Worm (Caenorhabditis elegans) whole organism, L4/young adult: ENCODE data around the gene fut-3.
"Not testable (repeated sequence)": the region's sequence is repeated elsewhere in the genome, so short reads cannot be mapped to it uniquely, and the experiment has no call there.

Experiments
- W03F9.2 ChIP-seq: fragments of 150-350 bp; optimal IDR thresholded peaks from 2 replicates; lab custom pipeline; 2014; ENCODE audit warnings: missing biosample characterization, missing genetic modification characterization
- dao-5 ChIP-seq: sonication (generic microtip); optimal IDR thresholded peaks from 2 replicates; lab custom pipeline; 2016; ENCODE audit warnings: missing genotype, missing genetic modification characterization, moderate library complexity, missing compliant biosample characterization
- him-1 ChIP-seq: sonication (generic microtip); optimal IDR thresholded peaks from 2 replicates; lab custom pipeline; 2016; ENCODE audit warnings: missing genotype, missing genetic modification reagents, missing genetic modification characterization, missing compliant biosample characterization

Gene fut-3

DNA sequence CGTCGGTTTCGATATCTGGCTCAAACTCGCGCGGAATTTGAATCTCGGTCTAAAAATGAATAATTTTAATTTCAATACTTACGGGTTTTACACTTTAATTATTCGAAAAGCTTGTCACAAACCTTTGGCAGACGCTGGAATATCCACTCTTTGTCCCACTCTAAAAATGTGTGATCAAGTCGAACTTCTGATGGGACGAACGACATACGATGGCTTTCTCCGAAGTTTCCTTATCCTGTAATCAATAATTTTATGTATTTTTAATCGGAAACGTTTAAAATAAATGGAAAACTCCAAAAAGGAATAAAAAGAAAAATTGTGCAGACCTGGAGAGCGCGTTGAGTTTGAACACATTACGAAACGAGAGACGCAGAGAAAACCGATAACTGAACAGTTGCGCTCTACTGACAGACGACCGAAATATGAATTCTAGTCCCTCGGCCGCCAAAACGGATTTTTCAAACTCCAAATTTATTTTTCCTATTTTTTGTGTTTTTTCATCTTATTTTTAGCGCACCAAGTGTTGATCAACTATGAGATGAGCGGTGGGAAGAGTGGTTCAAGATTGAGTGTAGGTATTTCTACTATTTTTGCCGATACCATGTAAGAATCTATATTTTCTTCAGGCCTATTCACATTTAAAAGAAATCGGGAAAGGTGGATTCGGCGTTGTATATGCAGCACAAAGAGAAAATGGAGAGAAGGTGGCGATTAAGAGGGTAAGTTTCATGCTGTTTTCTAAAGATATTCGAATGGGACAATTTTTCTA lies 10.2 kb downstream of the fut-3 start, which contains the start of the genes sam-4, F59E12.17 and zyg-1:
Gene sam-4 (minus strand): TSS at position 51 of the 769 bp plus-strand sequence.
Gene F59E12.17 (minus strand): TSS at position 235 of the 769 bp plus-strand sequence.
Gene zyg-1 (plus strand): TSS at position 513 of the 769 bp plus-strand sequence.
- no peak for TF ChIP-seq him-1 (tag; lab: Kevin White, UChicago)
- TF ChIP-seq W03F9.2 (tag; lab: Kevin White, UChicago): peak; percentile 74
- no peak for TF ChIP-seq dao-5

- TF ChIP-seq him-1 (tag; lab: Kevin White, UChicago) (no peak), W03F9.2 (tag; lab: Kevin White, UChicago) (no peak), dao-5 (no peak)
These were observed 11.3 kb downstream of the fut-3 start, which contains the start of gene ddl-1 for ce11 chrII:5648272-5648671. Gene ddl-1, minus strand, starts transcription at chrII:5648372.

ce11 chrII:5646942-5647341 lies 12.6 kb downstream of the fut-3 start, which contains the start of gene F59E12.9:
Gene F59E12.9, minus strand, starts transcription at chrII:5647042.
- no peak for TF ChIP-seq W03F9.2 (tag; lab: Kevin White, UChicago)
- no peak for TF ChIP-seq him-1 (tag; lab: Kevin White, UChicago)
- no peak for TF ChIP-seq dao-5

ce11 chrII:5642110-5642509 lies 17.5 kb downstream of the fut-3 start:
- TF ChIP-seq him-1 (tag; lab: Kevin White, UChicago): no peak
- TF ChIP-seq dao-5: no peak
- no peak for TF ChIP-seq W03F9.2 (tag; lab: Kevin White, UChicago)

ce11 chrII:5640362-5641079 lies 19.1 kb downstream of the fut-3 start:
- TF ChIP-seq him-1 (tag; lab: Kevin White, UChicago): no peak
- no peak for TF ChIP-seq W03F9.2 (tag; lab: Kevin White, UChicago)
- TF ChIP-seq dao-5: no peak

DNA sequence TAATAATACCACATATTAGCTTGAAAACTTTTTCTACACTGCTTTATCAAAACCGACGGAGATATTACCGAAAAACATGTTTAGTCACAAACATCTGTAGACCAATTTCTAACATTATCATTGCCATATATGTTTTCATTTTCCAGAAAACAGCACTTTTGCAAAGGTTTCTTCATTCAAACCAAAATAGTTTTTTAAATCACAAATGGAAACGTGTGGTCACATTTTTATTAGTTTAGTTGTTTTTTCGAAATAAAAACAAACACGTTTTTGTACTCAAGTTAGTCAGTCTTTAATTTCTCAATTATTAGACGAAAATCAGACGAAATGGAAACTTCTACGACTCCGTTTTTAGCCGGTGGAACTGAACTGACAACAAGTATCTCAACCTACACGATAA lies 21.5 kb downstream of the fut-3 start, which contains the start of gene F59E12.3:
Gene F59E12.3 (plus strand): TSS at position 301 of the 400 bp plus-strand sequence.
- TF ChIP-seq dao-5 (no peak), W03F9.2 (tag; lab: Kevin White, UChicago) (no peak), him-1 (tag; lab: Kevin White, UChicago) (no peak)

ce11 chrII:5636826-5637225 lies 22.7 kb downstream of the fut-3 start, which contains the start of gene F59E12.8:
Gene F59E12.8, minus strand, starts transcription at chrII:5636926.
- TF ChIP-seq W03F9.2 (tag; lab: Kevin White, UChicago) (no peak), him-1 (tag; lab: Kevin White, UChicago) (no peak), dao-5 (no peak)

- TF ChIP-seq W03F9.2 (tag; lab: Kevin White, UChicago): no peak
- no peak for TF ChIP-seq him-1 (tag; lab: Kevin White, UChicago)
- no peak for TF ChIP-seq dao-5
These were observed 26.1 kb downstream of the fut-3 start for ce11 chrII:5633453-5633852.

DNA sequence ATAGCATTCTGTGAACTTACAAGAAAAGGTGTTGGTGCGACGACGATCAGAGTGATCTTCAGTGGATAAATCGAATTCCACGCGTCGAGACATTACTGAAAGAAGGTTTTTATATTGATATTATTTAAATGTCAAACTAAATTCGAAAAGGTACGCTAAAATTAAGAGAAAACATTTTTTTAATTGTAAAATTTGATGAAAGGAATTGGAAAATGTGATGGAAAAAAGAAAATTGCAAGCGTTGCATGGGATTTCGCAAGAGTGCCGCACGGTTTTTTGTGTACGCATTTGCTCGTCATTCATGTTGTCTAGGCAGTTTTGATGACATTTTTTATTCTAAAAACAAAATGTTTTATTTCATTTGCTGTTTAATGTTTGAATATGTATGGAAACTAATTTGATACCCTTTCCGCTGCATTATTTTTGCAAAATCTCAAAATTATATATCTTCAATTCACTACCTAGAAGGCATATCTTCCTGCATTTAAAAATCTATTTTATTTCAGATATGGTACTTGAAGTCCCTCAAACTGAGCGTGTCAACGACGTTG lies 28.6 kb downstream of the fut-3 start, which contains the start of the genes F59E12.6 and npl-4.1:
Gene F59E12.6 (minus strand): TSS at position 101 of the 551 bp plus-strand sequence.
Gene npl-4.1 (plus strand): TSS at position 501 of the 551 bp plus-strand sequence.
- not testable (repeated sequence) for TF ChIP-seq him-1 (tag; lab: Kevin White, UChicago); dao-5; W03F9.2 (tag; lab: Kevin White, UChicago)

DNA sequence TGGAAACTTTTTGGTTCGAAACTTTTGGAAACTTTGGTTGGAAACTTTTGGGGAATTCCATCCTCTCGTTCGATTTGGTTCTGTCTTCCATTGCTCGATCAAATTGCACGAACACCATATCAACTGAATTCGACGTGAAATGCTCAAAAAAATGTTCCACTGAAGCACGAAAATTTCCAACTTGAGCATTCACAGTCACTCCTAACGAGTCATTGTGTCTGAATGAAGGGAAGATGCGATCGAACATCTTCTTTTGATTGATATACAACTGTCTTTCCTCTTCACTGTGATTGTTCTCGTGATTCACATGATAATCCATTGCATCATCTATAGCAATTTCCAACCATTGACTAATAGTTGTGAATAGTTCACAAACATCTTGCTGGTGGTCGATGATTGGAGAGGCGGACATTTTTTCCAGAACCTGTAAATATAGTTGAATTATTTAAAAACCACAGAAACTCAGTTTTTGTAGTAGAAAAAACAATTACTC lies 31.2 kb downstream of the fut-3 start, which contains the start of gene F59E12.15:
Gene F59E12.15 (minus strand): TSS at position 51 of the 493 bp plus-strand sequence.
- TF ChIP-seq him-1 (tag; lab: Kevin White, UChicago): no peak
- no peak for TF ChIP-seq W03F9.2 (tag; lab: Kevin White, UChicago)
- TF ChIP-seq dao-5: no peak

DNA sequence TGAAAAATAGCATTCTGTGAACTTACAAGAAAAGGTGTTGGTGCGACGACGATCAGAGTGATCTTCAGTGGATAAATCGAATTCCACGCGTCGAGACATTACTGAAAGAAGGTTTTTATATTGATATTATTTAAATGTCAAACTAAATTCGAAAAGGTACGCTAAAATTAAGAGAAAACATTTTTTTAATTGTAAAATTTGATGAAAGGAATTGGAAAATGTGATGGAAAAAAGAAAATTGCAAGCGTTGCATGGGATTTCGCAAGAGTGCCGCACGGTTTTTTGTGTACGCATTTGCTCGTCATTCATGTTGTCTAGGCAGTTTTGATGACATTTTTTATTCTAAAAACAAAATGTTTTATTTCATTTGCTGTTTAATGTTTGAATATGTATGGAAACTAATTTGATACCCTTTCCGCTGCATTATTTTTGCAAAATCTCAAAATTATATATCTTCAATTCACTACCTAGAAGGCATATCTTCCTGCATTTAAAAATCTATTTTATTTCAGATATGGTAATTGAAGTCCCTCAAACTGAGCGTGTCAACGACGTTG lies 37.1 kb downstream of the fut-3 start, which contains the start of the genes eif-3.L and npl-4.2:
Gene eif-3.L (minus strand): TSS at position 101 of the 557 bp plus-strand sequence.
Gene npl-4.2 (plus strand): TSS at position 507 of the 557 bp plus-strand sequence.
- TF ChIP-seq him-1 (tag; lab: Kevin White, UChicago); dao-5; W03F9.2 (tag; lab: Kevin White, UChicago): not testable (repeated sequence)

DNA sequence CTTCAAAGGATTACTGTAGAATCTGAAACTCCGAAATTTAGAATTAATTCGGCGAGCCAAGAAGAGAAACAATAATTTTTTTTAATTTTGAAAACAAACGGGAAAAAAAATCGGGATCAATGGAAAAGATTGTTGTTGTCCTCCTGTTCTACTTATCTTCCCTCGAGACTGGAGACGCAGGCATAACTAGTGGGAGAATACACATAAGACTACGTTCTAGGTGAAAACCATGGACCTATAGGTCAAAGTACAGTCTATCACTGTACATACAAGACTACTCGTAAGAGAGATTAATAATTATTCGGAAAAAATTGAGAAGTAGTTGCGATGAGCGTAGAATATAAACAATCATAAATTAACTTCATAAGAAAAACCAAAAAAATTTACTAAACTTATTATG lies 40.3 kb downstream of the fut-3 start, which contains the start of gene dhs-6:
Gene dhs-6 (minus strand): TSS at position 22 of the 400 bp plus-strand sequence.
- TF ChIP-seq W03F9.2 (tag; lab: Kevin White, UChicago): no peak
- TF ChIP-seq dao-5: no peak
- no peak for TF ChIP-seq him-1 (tag; lab: Kevin White, UChicago)
